Fruit fly (Drosophila melanogaster) whole organism, embryonic: ENCODE results near the gene CG10053.

Source experiments
- Asciz ChIP-seq: fragments of 200-800 bp; sonication (Bioruptor generic); optimal IDR thresholded peaks from 2 replicates; lab custom pipeline; 2017; ENCODE audit warnings: missing biosample characterization, mild to moderate bottlenecking, missing genetic modification characterization, missing genetic modification reagents
- CG10147 ChIP-seq: fragments of 200-800 bp; sonication (Bioruptor generic); optimal IDR thresholded peaks from 2 replicates; lab custom pipeline; 2019; ENCODE audit warnings: missing biosample characterization, mild to moderate bottlenecking, missing genetic modification characterization, moderate library complexity
- CG10274 ChIP-seq: fragments of 200-800 bp; sonication (Bioruptor generic); optimal IDR thresholded peaks from 3 replicates; lab custom pipeline; 2017; ENCODE audit warnings: missing biosample characterization, mild to moderate bottlenecking, missing genetic modification characterization
- CG10565 ChIP-seq: fragments of 200-800 bp; sonication (Bioruptor generic); optimal IDR thresholded peaks from 3 replicates; lab custom pipeline; 2016; ENCODE audit warnings: missing biosample characterization, mild to moderate bottlenecking, missing genetic modification characterization
- CG11085 ChIP-seq: fragments of 200-800 bp; sonication (Bioruptor generic); IDR thresholded peaks from 2 replicates; pipeline ENCODE4 v1.3.6; 2022; ENCODE audit warnings: missing biosample characterization, missing genetic modification characterization
- CG12391 ChIP-seq: fragments of 200-800 bp; sonication (Bioruptor generic); optimal IDR thresholded peaks from 3 replicates; lab custom pipeline; 2018; ENCODE audit warnings: missing biosample characterization, mild to moderate bottlenecking, missing genetic modification characterization, moderate library complexity
- CG13287 ChIP-seq: fragments of 200-800 bp; sonication (Bioruptor generic); IDR thresholded peaks from 2 replicates; pipeline ENCODE4 v1.3.6; 2022; ENCODE audit warnings: missing biosample characterization, missing genetic modification characterization; ENCODE audit not compliant: partially characterized antibody
- CG13624 ChIP-seq: fragments of 200-800 bp; sonication (Bioruptor generic); optimal IDR thresholded peaks from 2 replicates; lab custom pipeline; 2016; ENCODE audit warnings: missing biosample characterization, missing genetic modification characterization
- CG14050 ChIP-seq: fragments of 200-800 bp; sonication (Bioruptor generic); IDR thresholded peaks from 3 replicates; pipeline ENCODE4 v1.3.6; 2022; ENCODE audit warnings: missing biosample characterization, missing genetic modification characterization
- CG17802 ChIP-seq: fragments of 200-800 bp; sonication (Bioruptor generic); optimal IDR thresholded peaks from 2 replicates; lab custom pipeline; 2018; ENCODE audit warnings: missing biosample characterization, mild to moderate bottlenecking, missing genetic modification characterization, moderate library complexity
- CG17912 ChIP-seq: fragments of 200-800 bp; sonication (Bioruptor generic); optimal IDR thresholded peaks from 2 replicates; lab custom pipeline; 2018; ENCODE audit warnings: missing biosample characterization, mild to moderate bottlenecking, missing genetic modification characterization
- CG3163 ChIP-seq: fragments of 200-800 bp; sonication (Bioruptor generic); optimal IDR thresholded peaks from 3 replicates; lab custom pipeline; 2016; ENCODE audit warnings: missing biosample characterization, missing genetic modification characterization
- CG34376 ChIP-seq: fragments of 200-800 bp; sonication (Bioruptor generic); optimal IDR thresholded peaks from 2 replicates; lab custom pipeline; 2018; ENCODE audit warnings: missing biosample characterization, mild to moderate bottlenecking, missing genetic modification characterization
- CG3847 ChIP-seq: fragments of 200-800 bp; sonication (Bioruptor generic); IDR thresholded peaks from 2 replicates; pipeline ENCODE4 v1.3.6; 2022; ENCODE audit warnings: missing biosample characterization, missing genetic modification characterization
- CG4424 ChIP-seq: fragments of 200-800 bp; sonication (Bioruptor generic); optimal IDR thresholded peaks from 3 replicates; lab custom pipeline; 2016; ENCODE audit warnings: missing biosample characterization, missing genetic modification characterization
- CG4617 ChIP-seq: fragments of 200-800 bp; sonication (Bioruptor generic); optimal IDR thresholded peaks from 3 replicates; lab custom pipeline; 2016; ENCODE audit warnings: missing biosample characterization, missing genetic modification characterization, borderline replicate concordance
- CG6765 ChIP-seq: fragments of 200-800 bp; sonication (Bioruptor generic); optimal IDR thresholded peaks from 3 replicates; lab custom pipeline; 2017; ENCODE audit warnings: missing biosample characterization, mild to moderate bottlenecking, missing genetic modification characterization
- CG7928 ChIP-seq: fragments of 200-800 bp; sonication (Bioruptor generic); optimal IDR thresholded peaks from 2 replicates; lab custom pipeline; 2017; ENCODE audit warnings: missing biosample characterization, mild to moderate bottlenecking, missing genetic modification characterization
- CG8089 ChIP-seq: fragments of 200-800 bp; sonication (Bioruptor generic); optimal IDR thresholded peaks from 3 replicates; lab custom pipeline; 2016; ENCODE audit warnings: missing biosample characterization, missing genetic modification characterization
- CG8281 ChIP-seq: fragments of 200-800 bp; sonication (Bioruptor generic); optimal IDR thresholded peaks from 2 replicates; lab custom pipeline; 2018; ENCODE audit warnings: missing biosample characterization, mild to moderate bottlenecking, missing genetic modification characterization, moderate library complexity
- CG9215 ChIP-seq: fragments of 200-800 bp; sonication (Bioruptor generic); IDR thresholded peaks from 2 replicates; pipeline ENCODE4 v1.3.6; 2022; ENCODE audit warnings: missing biosample characterization, missing genetic modification characterization
- CG9797 ChIP-seq: fragments of 200-800 bp; sonication (Bioruptor generic); optimal IDR thresholded peaks from 3 replicates; lab custom pipeline; 2018; ENCODE audit warnings: missing biosample characterization, mild to moderate bottlenecking, missing genetic modification characterization
- Dll ChIP-seq: fragments of 200-800 bp; sonication (Bioruptor generic); IDR thresholded peaks from 4 replicates; pipeline ENCODE4 v1.3.6; 2022; ENCODE audit warnings: missing biosample characterization, missing genetic modification characterization; ENCODE audit not compliant: partially characterized antibody
- Doc2 ChIP-seq: fragments of 200-800 bp; sonication (Bioruptor generic); IDR thresholded peaks from 2 replicates; pipeline ENCODE4 v1.3.6; 2022; ENCODE audit warnings: missing biosample characterization, missing genetic modification characterization
- Ets65A ChIP-seq: fragments of 200-800 bp; sonication (Bioruptor generic); peaks from one replicate; lab custom pipeline; 2016; ENCODE audit warnings: missing biosample characterization, missing genetic modification characterization
- H2.0 ChIP-seq: fragments of 200-800 bp; sonication (Bioruptor generic); IDR thresholded peaks from 2 replicates; pipeline ENCODE4 v1.3.6; 2022; ENCODE audit warnings: missing biosample characterization, missing genetic modification characterization
- Kr ChIP-seq: fragments of 200-800 bp; sonication (Bioruptor generic); optimal IDR thresholded peaks from 2 replicates; lab custom pipeline; 2017; ENCODE audit warnings: missing biosample characterization, mild to moderate bottlenecking, missing genetic modification characterization
- Max ChIP-seq: fragments of 200-800 bp; sonication (Bioruptor generic); optimal IDR thresholded peaks from 2 replicates; lab custom pipeline; 2016; ENCODE audit warnings: missing biosample characterization, mild to moderate bottlenecking, missing genetic modification characterization
- Meics ChIP-seq: fragments of 200-800 bp; sonication (Bioruptor generic); optimal IDR thresholded peaks from 2 replicates; lab custom pipeline; 2017; ENCODE audit warnings: missing biosample characterization, mild to moderate bottlenecking, missing genetic modification characterization
- Mes4 ChIP-seq: fragments of 200-800 bp; sonication (Bioruptor generic); optimal IDR thresholded peaks from 2 replicates; lab custom pipeline; 2016; ENCODE audit warnings: missing biosample characterization, missing genetic modification characterization
- Opbp ChIP-seq: fragments of 200-800 bp; sonication (Bioruptor generic); IDR thresholded peaks from 3 replicates; pipeline ENCODE4 v1.3.6; 2022; ENCODE audit warnings: missing biosample characterization, missing genetic modification characterization; ENCODE audit not compliant: partially characterized antibody
- Poxn ChIP-seq: fragments of 200-800 bp; sonication (Bioruptor generic); IDR thresholded peaks from 2 replicates; pipeline ENCODE4 v1.3.6; 2022; ENCODE audit warnings: missing biosample characterization, missing genetic modification characterization
- Rfx ChIP-seq: fragments of 200-800 bp; sonication (Bioruptor generic); IDR thresholded peaks from 2 replicates; pipeline ENCODE4 v1.3.6; 2022; ENCODE audit warnings: missing biosample characterization, missing genetic modification characterization
- Six4 ChIP-seq: fragments of 200-800 bp; sonication (Bioruptor generic); optimal IDR thresholded peaks from 2 replicates; lab custom pipeline; 2016; ENCODE audit warnings: missing biosample characterization, missing genetic modification characterization
- ap ChIP-seq: fragments of 200-800 bp; sonication (Bioruptor generic); IDR thresholded peaks from 2 replicates; pipeline ENCODE4 v1.3.6; 2022; ENCODE audit warnings: missing biosample characterization, missing genetic modification characterization
- ato ChIP-seq: fragments of 200-800 bp; sonication (Bioruptor generic); IDR thresholded peaks from 2 replicates; pipeline ENCODE4 v1.3.6; 2022; ENCODE audit warnings: missing biosample characterization, missing genetic modification characterization; ENCODE audit not compliant: partially characterized antibody
- caup ChIP-seq: fragments of 200-800 bp; sonication (Bioruptor generic); optimal IDR thresholded peaks from 3 replicates; lab custom pipeline; 2017; ENCODE audit warnings: missing biosample characterization, mild to moderate bottlenecking, missing genetic modification characterization, moderate library complexity; ENCODE audit not compliant: severe bottlenecking
- crc ChIP-seq: fragments of 200-800 bp; sonication (Bioruptor generic); optimal IDR thresholded peaks from 2 replicates; lab custom pipeline; 2016; ENCODE audit warnings: missing biosample characterization, missing genetic modification characterization
- da ChIP-seq: fragments of 200-800 bp; sonication (Bioruptor generic); optimal IDR thresholded peaks from 2 replicates; lab custom pipeline; 2016; ENCODE audit warnings: missing biosample characterization, missing genetic modification characterization
- dm ChIP-seq: fragments of 200-800 bp; sonication (Bioruptor generic); optimal IDR thresholded peaks from 3 replicates; lab custom pipeline; 2016; ENCODE audit warnings: missing biosample characterization, missing genetic modification characterization
- dmrt11E ChIP-seq: fragments of 200-800 bp; sonication (Bioruptor generic); optimal IDR thresholded peaks from 3 replicates; lab custom pipeline; 2018; ENCODE audit warnings: missing biosample characterization, mild to moderate bottlenecking, missing genetic modification characterization, moderate library complexity
- ems ChIP-seq: fragments of 200-800 bp; sonication (Bioruptor generic); optimal IDR thresholded peaks from 3 replicates; lab custom pipeline; 2016; ENCODE audit warnings: missing biosample characterization, missing genetic modification characterization
- gcm ChIP-seq: fragments of 200-800 bp; sonication (Bioruptor generic); optimal IDR thresholded peaks from 2 replicates; lab custom pipeline; 2019; ENCODE audit warnings: missing biosample characterization, mild to moderate bottlenecking, missing genetic modification characterization, moderate library complexity
- ham ChIP-seq: fragments of 200-800 bp; sonication (Bioruptor generic); IDR thresholded peaks from 2 replicates; pipeline ENCODE4 v1.3.6; 2022; ENCODE audit warnings: missing biosample characterization, missing genetic modification characterization
- hb ChIP-seq: fragments of 200-800 bp; sonication (Bioruptor generic); IDR thresholded peaks from 3 replicates; pipeline ENCODE4 v1.3.6; 2022; ENCODE audit warnings: missing biosample characterization, missing genetic modification characterization; ENCODE audit not compliant: partially characterized antibody
- lmd ChIP-seq: fragments of 200-800 bp; sonication (Bioruptor generic); IDR thresholded peaks from 2 replicates; pipeline ENCODE4 v1.3.6; 2022; ENCODE audit warnings: missing biosample characterization, missing genetic modification characterization
- mirr ChIP-seq: fragments of 200-800 bp; sonication (Bioruptor generic); optimal IDR thresholded peaks from 3 replicates; lab custom pipeline; 2018; ENCODE audit warnings: missing biosample characterization, mild to moderate bottlenecking, missing genetic modification characterization
- nmo ChIP-seq: fragments of 200-800 bp; sonication (Bioruptor generic); optimal IDR thresholded peaks from 2 replicates; lab custom pipeline; 2018; ENCODE audit warnings: missing biosample characterization, mild to moderate bottlenecking, missing genetic modification characterization, moderate library complexity
- p53 ChIP-seq: fragments of 200-800 bp; sonication (Bioruptor generic); optimal IDR thresholded peaks from 2 replicates; lab custom pipeline; 2016; ENCODE audit warnings: missing biosample characterization, missing genetic modification characterization
- trem ChIP-seq: fragments of 200-800 bp; optimal IDR thresholded peaks from 3 replicates; lab custom pipeline; 2019; ENCODE audit warnings: missing biosample characterization, mild to moderate bottlenecking, missing genetic modification characterization, moderate library complexity
- vvl ChIP-seq: fragments of 200-800 bp; sonication (Bioruptor generic); IDR thresholded peaks from 2 replicates; pipeline ENCODE4 v1.3.6; 2022; ENCODE audit warnings: missing biosample characterization, missing genetic modification characterization
- zen ChIP-seq: fragments of 200-800 bp; sonication (Bioruptor generic); optimal IDR thresholded peaks from 3 replicates; lab custom pipeline; 2018; ENCODE audit warnings: missing biosample characterization, mild to moderate bottlenecking, missing genetic modification characterization, moderate library complexity

CG10053 gene

DNA sequence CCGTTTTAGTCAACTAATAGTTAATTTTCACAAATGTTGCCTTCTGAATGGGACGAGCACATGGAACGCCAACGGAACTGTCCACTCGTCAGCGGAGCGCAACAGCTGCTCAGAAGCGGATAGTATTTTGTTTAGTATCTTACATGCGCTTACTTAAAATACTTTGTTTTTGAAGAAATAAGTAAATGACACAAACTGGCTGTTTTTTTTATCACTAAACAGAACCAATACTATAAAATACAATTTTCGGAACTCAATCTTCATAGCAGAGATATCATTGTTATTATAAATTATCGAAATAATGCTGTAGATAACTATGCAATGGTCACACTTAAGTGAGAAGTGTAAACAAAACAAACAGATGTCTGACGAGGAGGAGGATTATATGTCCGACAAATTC lies at the start of gene CG10053, which contains the start of gene Noc3 (continued):
- no peak for TF ChIP-seq CG3163 (GFP tag; lab: Kevin White, UChicago)
- TF ChIP-seq Asciz (GFP tag; lab: Kevin White, UChicago): no peak
- no peak for TF ChIP-seq ato
- peak; percentile 81 for TF ChIP-seq CG4617 (GFP tag; lab: Kevin White, UChicago)
- no peak for TF ChIP-seq da (GFP tag; lab: Kevin White, UChicago)
- no peak for TF ChIP-seq p53 (GFP tag; lab: Kevin White, UChicago)
- TF ChIP-seq lmd (GFP tag; lab: Robert Waterston, UW): no peak
- TF ChIP-seq vvl: no peak
- no peak for TF ChIP-seq Meics
- no peak for TF ChIP-seq CG3847
- no peak for TF ChIP-seq CG13624 (GFP tag; lab: Kevin White, UChicago)
- TF ChIP-seq hb (GFP tag; lab: Robert Waterston, UW): no peak
- TF ChIP-seq Kr (GFP tag; lab: Kevin White, UChicago): no peak
- no peak for TF ChIP-seq zen (tag; lab: Kevin White, UChicago)
- TF ChIP-seq CG10274: no peak
- no peak for TF ChIP-seq CG12391 (tag; lab: Kevin White, UChicago)
- TF ChIP-seq Poxn: no peak
- TF ChIP-seq CG9797 (GFP tag; lab: Kevin White, UChicago): peak; percentile 84
- TF ChIP-seq H2.0: no peak
- TF ChIP-seq CG14050 (GFP tag; lab: Robert Waterston, UW): no peak
- TF ChIP-seq Six4: no peak
- TF ChIP-seq Ets65A (GFP tag; lab: Kevin White, UChicago): no peak
- no peak for TF ChIP-seq CG8089
- TF ChIP-seq CG17912 (GFP tag; lab: Kevin White, UChicago): no peak
- TF ChIP-seq nmo: peak; percentile 37
- TF ChIP-seq Doc2 (GFP tag; lab: Robert Waterston, UW): no peak
- no peak for TF ChIP-seq ap
- TF ChIP-seq trem: peak; percentile 99
- TF ChIP-seq CG10565: no peak
- TF ChIP-seq Mes4 (GFP tag; lab: Kevin White, UChicago): no peak
- TF ChIP-seq caup: no peak
- TF ChIP-seq CG8281 (tag; lab: Kevin White, UChicago): no peak
- TF ChIP-seq mirr (GFP tag; lab: Kevin White, UChicago): no peak
- TF ChIP-seq gcm (GFP tag; lab: Kevin White, UChicago): no peak
- no peak for TF ChIP-seq CG34376 (GFP tag; lab: Kevin White, UChicago)
- TF ChIP-seq CG7928 (GFP tag; lab: Kevin White, UChicago): no peak
- TF ChIP-seq dm: peak; percentile 96
- TF ChIP-seq Rfx (GFP tag; lab: Robert Waterston, UW): no peak
- TF ChIP-seq dmrt11E: no peak
- no peak for TF ChIP-seq crc (GFP tag; lab: Kevin White, UChicago)
- TF ChIP-seq CG10147 (GFP tag; lab: Kevin White, UChicago): no peak
- TF ChIP-seq CG9215: no peak
- TF ChIP-seq CG4424: no peak
- no peak for TF ChIP-seq Opbp (GFP tag; lab: Robert Waterston, UW)
- TF ChIP-seq Max (GFP tag; lab: Kevin White, UChicago): peak; percentile 84
- TF ChIP-seq CG13287 (GFP tag; lab: Robert Waterston, UW): peak; percentile 54; the same call in 1 of the 2 replicates
- TF ChIP-seq ems (GFP tag; lab: Kevin White, UChicago): no peak
- no peak for TF ChIP-seq ham (GFP tag; lab: Robert Waterston, UW)
- TF ChIP-seq Dll: 0 out of 4 replicates have a peak, but pooled peaks have one; percentile 38
- TF ChIP-seq CG6765 (GFP tag; lab: Kevin White, UChicago): no peak
- TF ChIP-seq CG17802 (tag; lab: Kevin White, UChicago): no peak
- TF ChIP-seq CG11085 (GFP tag; lab: Robert Waterston, UW): no peak
